Worm (Caenorhabditis elegans): Measurements from ENCODE around the gene Y116F11A.1.

- no peak for TF ChIP-seq egl-43 (GFP tag; IDR thresholded peaks at IDR 0.05)
- no peak for TF ChIP-seq Y48G9A.11 (GFP tag; IDR thresholded peaks at IDR 0.05)
- no peak for TF ChIP-seq lin-29 (GFP tag; IDR thresholded peaks at IDR 0.05)
- no peak for TF ChIP-seq vab-7 (GFP tag; IDR thresholded peaks at IDR 0.05)
- no peak for TF ChIP-seq nhr-102 (tag; optimal IDR thresholded peaks at IDR 0.05)
- TF ChIP-seq aha-1 (tag), result no peak
- TF ChIP-seq mdl-1 (tag; optimal IDR thresholded peaks at IDR 0.05), result no peak
- no peak for TF ChIP-seq egl-27 (tag; optimal IDR thresholded peaks at IDR 0.05)
- TF ChIP-seq dmd-6 (GFP tag; IDR thresholded peaks at IDR 0.05), result no peak
- TF ChIP-seq lin-15B (tag; optimal IDR thresholded peaks at IDR 0.05), result no peak
These were observed 1.6 kb upstream of the Y116F11A.1 start, which contains the start of gene Y116F11A.3 for ce11 chrV:19728731-19729130.

All from whole organism, L4 larva.